Fruit fly (Drosophila melanogaster) whole organism, embryonic: ENCODE data around the gene CG31454.
A peak's percentile ranks its signal among the peaks of the same experiment; 100 is the strongest.

Experiments used
- Antp ChIP-seq: fragments of 200-800 bp; sonication (Bioruptor generic); optimal IDR thresholded peaks from 3 replicates; lab custom pipeline; 2016; ENCODE audit warnings: missing biosample characterization, missing genetic modification characterization
- B-H2 ChIP-seq: fragments of 200-800 bp; sonication (Bioruptor generic); optimal IDR thresholded peaks from 2 replicates; lab custom pipeline; 2018; ENCODE audit warnings: missing biosample characterization, mild to moderate bottlenecking, missing genetic modification characterization
- CG10366 ChIP-seq: fragments of 200-800 bp; sonication (Bioruptor generic); IDR thresholded peaks from 2 replicates; pipeline ENCODE4 v1.3.6; 2022; ENCODE audit warnings: missing biosample characterization, missing genetic modification characterization
- CG10565 ChIP-seq: fragments of 200-800 bp; sonication (Bioruptor generic); optimal IDR thresholded peaks from 3 replicates; lab custom pipeline; 2016; ENCODE audit warnings: missing biosample characterization, mild to moderate bottlenecking, missing genetic modification characterization
- CG12155 ChIP-seq: fragments of 200-800 bp; sonication (Bioruptor generic); optimal IDR thresholded peaks from 3 replicates; lab custom pipeline; 2016; ENCODE audit warnings: missing biosample characterization, missing genetic modification characterization
- CG12236 ChIP-seq: fragments of 200-800 bp; sonication (Bioruptor generic); optimal IDR thresholded peaks from 2 replicates; lab custom pipeline; 2016; ENCODE audit warnings: missing biosample characterization, missing genetic modification characterization
- CG12391 ChIP-seq: fragments of 200-800 bp; sonication (Bioruptor generic); optimal IDR thresholded peaks from 3 replicates; lab custom pipeline; 2018; ENCODE audit warnings: missing biosample characterization, mild to moderate bottlenecking, missing genetic modification characterization, moderate library complexity
- CG12744 ChIP-seq: fragments of 200-800 bp; sonication (Bioruptor generic); optimal IDR thresholded peaks from 2 replicates; lab custom pipeline; 2016; ENCODE audit warnings: missing biosample characterization, missing genetic modification characterization
- CG12942 ChIP-seq: fragments of 200-800 bp; sonication (Bioruptor generic); optimal IDR thresholded peaks from 3 replicates; lab custom pipeline; 2016; ENCODE audit warnings: missing biosample characterization, missing genetic modification characterization
- CG13123 ChIP-seq: fragments of 200-800 bp; sonication (Bioruptor generic); optimal IDR thresholded peaks from 2 replicates; lab custom pipeline; 2016; ENCODE audit warnings: missing biosample characterization, missing genetic modification characterization
- CG13624 ChIP-seq: fragments of 200-800 bp; sonication (Bioruptor generic); optimal IDR thresholded peaks from 2 replicates; lab custom pipeline; 2016; ENCODE audit warnings: missing biosample characterization, missing genetic modification characterization
- CG13775 ChIP-seq: fragments of 200-800 bp; sonication (Bioruptor generic); optimal IDR thresholded peaks from 3 replicates; lab custom pipeline; 2017; ENCODE audit warnings: missing biosample characterization, mild to moderate bottlenecking, missing genetic modification characterization
- CG1529 ChIP-seq: fragments of 200-800 bp; sonication (Bioruptor generic); optimal IDR thresholded peaks from 3 replicates; lab custom pipeline; 2018; ENCODE audit warnings: missing biosample characterization, missing genetic modification characterization
- CG1603 ChIP-seq: fragments of 200-800 bp; sonication (Bioruptor generic); optimal IDR thresholded peaks from 2 replicates; lab custom pipeline; 2019; ENCODE audit warnings: missing biosample characterization, mild to moderate bottlenecking, missing genetic modification characterization, moderate library complexity
- CG1647 ChIP-seq: fragments of 200-800 bp; sonication (Bioruptor generic); optimal IDR thresholded peaks from 3 replicates; lab custom pipeline; 2016; ENCODE audit warnings: missing biosample characterization, missing genetic modification characterization
- CG17802 ChIP-seq: fragments of 200-800 bp; sonication (Bioruptor generic); optimal IDR thresholded peaks from 2 replicates; lab custom pipeline; 2018; ENCODE audit warnings: missing biosample characterization, mild to moderate bottlenecking, missing genetic modification characterization, moderate library complexity
- CG18011 ChIP-seq: fragments of 200-800 bp; sonication (Bioruptor generic); optimal IDR thresholded peaks from 2 replicates; lab custom pipeline; 2017; ENCODE audit warnings: missing biosample characterization, missing genetic modification characterization, mild to moderate bottlenecking, moderate library complexity, missing genotype
- CG18262 ChIP-seq: fragments of 200-800 bp; optimal IDR thresholded peaks from 3 replicates; lab custom pipeline; 2019; ENCODE audit warnings: missing biosample characterization, mild to moderate bottlenecking, missing genetic modification characterization, moderate library complexity
- CG34422 ChIP-seq: fragments of 200-800 bp; sonication (Bioruptor generic); IDR thresholded peaks from 3 replicates; pipeline ENCODE4 v1.3.6; 2022; ENCODE audit warnings: missing biosample characterization, missing genetic modification characterization
- CG4820 ChIP-seq: fragments of 200-800 bp; sonication (Bioruptor generic); optimal IDR thresholded peaks from 3 replicates; lab custom pipeline; 2016; ENCODE audit warnings: missing biosample characterization, missing genetic modification characterization
- CG7745 ChIP-seq: fragments of 200-800 bp; sonication (Bioruptor generic); optimal IDR thresholded peaks from 2 replicates; lab custom pipeline; 2018; ENCODE audit warnings: missing biosample characterization, mild to moderate bottlenecking, missing genetic modification characterization, moderate library complexity
- CHES-1-like ChIP-seq: fragments of 200-800 bp; sonication (Bioruptor generic); optimal IDR thresholded peaks from 2 replicates; lab custom pipeline; 2016; ENCODE audit warnings: missing biosample characterization, missing genetic modification characterization
- D19A ChIP-seq: fragments of 200-800 bp; optimal IDR thresholded peaks from 3 replicates; lab custom pipeline; 2019; ENCODE audit warnings: missing biosample characterization, mild to moderate bottlenecking, missing genetic modification characterization, moderate library complexity
- Dip3 ChIP-seq: fragments of 200-800 bp; sonication (Bioruptor generic); optimal IDR thresholded peaks from 3 replicates; lab custom pipeline; 2016; ENCODE audit warnings: missing biosample characterization, missing genetic modification characterization
- Fer1 ChIP-seq: fragments of 200-800 bp; sonication (Bioruptor generic); optimal IDR thresholded peaks from 2 replicates; lab custom pipeline; 2017; ENCODE audit warnings: missing biosample characterization, mild to moderate bottlenecking, missing genetic modification characterization
- H15 ChIP-seq: fragments of 200-800 bp; sonication (Bioruptor generic); IDR thresholded peaks from 3 replicates; pipeline ENCODE4 v1.3.6; 2022; ENCODE audit warnings: missing biosample characterization, missing genetic modification characterization
- HLH4C ChIP-seq: fragments of 200-800 bp; sonication (Bioruptor generic); IDR thresholded peaks from 3 replicates; pipeline ENCODE4 v1.3.6; 2022; ENCODE audit warnings: missing biosample characterization, missing genetic modification characterization; ENCODE audit not compliant: partially characterized antibody
- Hey ChIP-seq: fragments of 200-800 bp; sonication (Bioruptor generic); optimal IDR thresholded peaks from 3 replicates; lab custom pipeline; 2018; ENCODE audit warnings: missing biosample characterization, mild to moderate bottlenecking, missing genetic modification characterization
- Jarid2 ChIP-seq: fragments of 200-800 bp; sonication (Bioruptor generic); optimal IDR thresholded peaks from 3 replicates; lab custom pipeline; 2017; ENCODE audit warnings: mild to moderate bottlenecking, missing biosample characterization, missing genetic modification reagents, missing genetic modification characterization
- Six4 ChIP-seq: fragments of 200-800 bp; sonication (Bioruptor generic); optimal IDR thresholded peaks from 2 replicates; lab custom pipeline; 2016; ENCODE audit warnings: missing biosample characterization, missing genetic modification characterization
- al ChIP-seq: fragments of 200-800 bp; sonication (Bioruptor generic); IDR thresholded peaks from 2 replicates; pipeline ENCODE4 v1.3.6; 2022; ENCODE audit warnings: missing biosample characterization, missing genetic modification characterization
- az2 ChIP-seq: fragments of 200-800 bp; sonication (Bioruptor generic); optimal IDR thresholded peaks from 3 replicates; lab custom pipeline; 2016; ENCODE audit warnings: missing biosample characterization, missing genetic modification characterization
- da ChIP-seq: fragments of 200-800 bp; sonication (Bioruptor generic); optimal IDR thresholded peaks from 2 replicates; lab custom pipeline; 2016; ENCODE audit warnings: missing biosample characterization, missing genetic modification characterization
- disco-r ChIP-seq: fragments of 200-800 bp; sonication (Bioruptor generic); optimal IDR thresholded peaks from 2 replicates; lab custom pipeline; 2016; ENCODE audit warnings: missing biosample characterization, missing genetic modification characterization
- ems ChIP-seq: fragments of 200-800 bp; sonication (Bioruptor generic); optimal IDR thresholded peaks from 3 replicates; lab custom pipeline; 2016; ENCODE audit warnings: missing biosample characterization, missing genetic modification characterization
- grau ChIP-seq: fragments of 200-800 bp; optimal IDR thresholded peaks from 3 replicates; lab custom pipeline; 2019; ENCODE audit warnings: missing biosample characterization, mild to moderate bottlenecking, missing genetic modification characterization, moderate library complexity
- gt ChIP-seq: fragments of 200-800 bp; sonication (Bioruptor generic); IDR thresholded peaks from 2 replicates; pipeline ENCODE4 v1.3.6; 2022; ENCODE audit warnings: missing biosample characterization, missing genetic modification characterization
- inv ChIP-seq: fragments of 200-800 bp; sonication (Bioruptor generic); IDR thresholded peaks from 2 replicates; pipeline ENCODE4 v1.3.6; 2022; ENCODE audit warnings: missing biosample characterization, missing genetic modification characterization; ENCODE audit not compliant: partially characterized antibody
- jumu ChIP-seq: fragments of 200-800 bp; sonication (Bioruptor generic); optimal IDR thresholded peaks from 3 replicates; lab custom pipeline; 2016; ENCODE audit warnings: missing biosample characterization, missing genetic modification characterization
- kay ChIP-seq: fragments of 200-800 bp; sonication (Bioruptor generic); optimal IDR thresholded peaks from 2 replicates; lab custom pipeline; 2016; ENCODE audit warnings: missing biosample characterization, missing genetic modification characterization
- maf-S ChIP-seq: fragments of 200-800 bp; sonication (Bioruptor generic); optimal IDR thresholded peaks from 2 replicates; lab custom pipeline; 2016; ENCODE audit warnings: missing biosample characterization, missing genetic modification characterization
- nmo ChIP-seq: fragments of 200-800 bp; sonication (Bioruptor generic); optimal IDR thresholded peaks from 2 replicates; lab custom pipeline; 2018; ENCODE audit warnings: missing biosample characterization, mild to moderate bottlenecking, missing genetic modification characterization, moderate library complexity
- org-1 ChIP-seq: fragments of 200-800 bp; sonication (Bioruptor generic); optimal IDR thresholded peaks from 2 replicates; lab custom pipeline; 2017; ENCODE audit warnings: missing biosample characterization, missing genetic modification characterization
- pita ChIP-seq: fragments of 200-800 bp; sonication (Bioruptor generic); optimal IDR thresholded peaks from 2 replicates; lab custom pipeline; 2017; ENCODE audit warnings: missing biosample characterization, mild to moderate bottlenecking, missing genetic modification characterization
- repo ChIP-seq: fragments of 200-800 bp; sonication (Bioruptor generic); optimal IDR thresholded peaks from 2 replicates; lab custom pipeline; 2016; ENCODE audit warnings: missing biosample characterization, missing genetic modification characterization
- run ChIP-seq: fragments of 200-800 bp; sonication (Bioruptor generic); optimal IDR thresholded peaks from 3 replicates; lab custom pipeline; 2018; ENCODE audit warnings: missing biosample characterization, mild to moderate bottlenecking, missing genetic modification characterization
- sens-2 ChIP-seq: fragments of 200-800 bp; sonication (Bioruptor generic); IDR thresholded peaks from 2 replicates; pipeline ENCODE4 v1.3.6; 2022; ENCODE audit warnings: missing biosample characterization, missing genetic modification characterization
- slbo ChIP-seq: fragments of 200-800 bp; sonication (Bioruptor generic); IDR thresholded peaks from 2 replicates; pipeline ENCODE4 v1.3.6; 2022; ENCODE audit warnings: missing biosample characterization, missing genetic modification characterization
- tio ChIP-seq: fragments of 200-800 bp; sonication (Bioruptor generic); optimal IDR thresholded peaks from 2 replicates; lab custom pipeline; 2017; ENCODE audit warnings: missing biosample characterization, missing genetic modification characterization, inconsistent platforms
- vnd ChIP-seq: fragments of 200-800 bp; sonication (Bioruptor generic); IDR thresholded peaks from 3 replicates; pipeline ENCODE4 v1.3.6; 2022; ENCODE audit warnings: missing biosample characterization, missing genetic modification characterization; ENCODE audit not compliant: partially characterized antibody
- vvl ChIP-seq: fragments of 200-800 bp; sonication (Bioruptor generic); IDR thresholded peaks from 2 replicates; pipeline ENCODE4 v1.3.6; 2022; ENCODE audit warnings: missing biosample characterization, missing genetic modification characterization
- wdn ChIP-seq: fragments of 200-800 bp; sonication (Bioruptor generic); IDR thresholded peaks from 2 replicates; pipeline ENCODE4 v1.3.6; 2022; ENCODE audit warnings: missing biosample characterization, missing genetic modification characterization

CG31454 gene

dm6 chr3R:8563774-8564173 is 42.3 kb downstream of the CG31454 start, which contains the start of gene Cenp-C (continued):
- peak; percentile 44 for TF ChIP-seq Dip3 (GFP tag; lab: Kevin White, UChicago)
- no peak for TF ChIP-seq CG18262
- TF ChIP-seq CG4820 (GFP tag; lab: Kevin White, UChicago): no peak
- no peak for TF ChIP-seq grau (tag; lab: Kevin White, UChicago)
- TF ChIP-seq inv (GFP tag; lab: Robert Waterston, UW): no peak
- TF ChIP-seq CG12155 (GFP tag; lab: Kevin White, UChicago): peak; percentile 32
- TF ChIP-seq CG18011 (GFP tag; lab: Kevin White, UChicago): no peak
- peak; percentile 25 for TF ChIP-seq CG12942 (GFP tag; lab: Kevin White, UChicago)
- TF ChIP-seq ems (GFP tag; lab: Kevin White, UChicago): no peak
- TF ChIP-seq CG12391 (tag; lab: Kevin White, UChicago): peak; percentile 39
- TF ChIP-seq slbo: peak; percentile 57; the same call in 1 of the 2 replicates
- no peak for TF ChIP-seq Hey (tag; lab: Kevin White, UChicago)
- no peak for TF ChIP-seq CG10565 (GFP tag; lab: Kevin White, UChicago)
- TF ChIP-seq gt: no peak
- no peak for TF ChIP-seq sens-2
- TF ChIP-seq nmo (GFP tag; lab: Kevin White, UChicago): peak; percentile 68
- 0 out of 2 replicates have a peak, but pooled peaks have one; percentile 22 for TF ChIP-seq CG10366 (GFP tag; lab: Robert Waterston, UW)
- TF ChIP-seq run (tag; lab: Kevin White, UChicago): no peak
- 0 out of 2 replicates have a peak, but pooled peaks have one; percentile 27 for TF ChIP-seq al (GFP tag; lab: Robert Waterston, UW)
- peak; percentile 41 for TF ChIP-seq CHES-1-like (GFP tag; lab: Kevin White, UChicago)
- no peak for TF ChIP-seq kay (GFP tag; lab: Kevin White, UChicago)
- TF ChIP-seq vvl (GFP tag; lab: Robert Waterston, UW): 0 out of 2 replicates have a peak, but pooled peaks have one; percentile 29
- no peak for TF ChIP-seq CG12236
- no peak for TF ChIP-seq CG34422
- TF ChIP-seq Jarid2 (GFP tag; lab: Kevin White, UChicago): no peak
- TF ChIP-seq HLH4C (GFP tag; lab: Robert Waterston, UW): no peak
- no peak for TF ChIP-seq wdn (GFP tag; lab: Robert Waterston, UW)
- peak; percentile 36 for TF ChIP-seq CG13624 (GFP tag; lab: Kevin White, UChicago)
- no peak for TF ChIP-seq CG17802 (tag; lab: Kevin White, UChicago)
- TF ChIP-seq da (GFP tag; lab: Kevin White, UChicago): no peak
- TF ChIP-seq maf-S (GFP tag; lab: Kevin White, UChicago): no peak
- no peak for TF ChIP-seq az2 (GFP tag; lab: Kevin White, UChicago)
- no peak for TF ChIP-seq repo (GFP tag; lab: Kevin White, UChicago)
- peak; percentile 38 for TF ChIP-seq Antp
- TF ChIP-seq vnd: no peak
- TF ChIP-seq tio (GFP tag; lab: Kevin White, UChicago): no peak
- TF ChIP-seq CG7745 (tag; lab: Kevin White, UChicago): no peak
- no peak for TF ChIP-seq Fer1 (GFP tag; lab: Kevin White, UChicago)
- TF ChIP-seq CG12744 (GFP tag; lab: Kevin White, UChicago): no peak
- peak; percentile 73 for TF ChIP-seq jumu (GFP tag; lab: Kevin White, UChicago)
- peak; percentile 33 for TF ChIP-seq CG1603
- TF ChIP-seq disco-r (GFP tag; lab: Kevin White, UChicago): no peak
- TF ChIP-seq B-H2 (GFP tag; lab: Kevin White, UChicago): no peak
- no peak for TF ChIP-seq D19A (tag; lab: Kevin White, UChicago)
- peak; percentile 37 for TF ChIP-seq CG13775 (GFP tag; lab: Kevin White, UChicago)
- TF ChIP-seq CG1529 (GFP tag; lab: Kevin White, UChicago): no peak
- no peak for TF ChIP-seq CG1647 (GFP tag; lab: Kevin White, UChicago)
- no peak for TF ChIP-seq CG13123 (GFP tag; lab: Kevin White, UChicago)
- TF ChIP-seq pita (GFP tag; lab: Kevin White, UChicago): no peak
- no peak for TF ChIP-seq H15
- no peak for TF ChIP-seq org-1 (GFP tag; lab: Kevin White, UChicago)
- TF ChIP-seq Six4 (GFP tag; lab: Kevin White, UChicago): no peak
